Fruit fly (Drosophila melanogaster): ENCODE measurements around the gene oaf.

DNA sequence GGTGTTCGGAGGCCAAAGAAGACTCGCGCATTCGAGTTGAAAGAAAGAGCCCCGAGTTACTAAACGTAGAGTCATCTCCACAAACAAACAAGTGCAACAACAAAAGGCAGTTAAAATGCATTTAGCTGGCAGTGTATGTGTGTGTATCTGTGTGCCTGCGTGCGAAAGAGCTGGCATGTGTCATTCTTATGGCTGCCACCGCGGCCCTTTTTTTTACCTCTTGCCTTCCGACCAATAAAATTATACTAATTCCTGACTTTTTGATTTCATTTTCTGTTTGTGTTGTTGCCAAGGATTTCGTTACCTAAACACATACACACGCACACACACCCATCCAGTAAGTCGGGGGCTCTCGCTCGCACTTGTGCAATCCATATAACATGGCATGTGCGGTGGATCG lies 43.1 kb upstream of the oaf start:
- TF ChIP-seq CG12236 (GFP tag; optimal IDR thresholded peaks at IDR 0.05) (no peak), toy (GFP tag; IDR thresholded peaks at IDR 0.05) (no peak), Adf1 (GFP tag; IDR thresholded peaks at IDR 0.05) (no peak), Hr78 (GFP tag; optimal IDR thresholded peaks at IDR 0.05) (no peak), Hr51 (GFP tag; optimal IDR thresholded peaks at IDR 0.05) (no peak), E2f1 (GFP tag; IDR thresholded peaks at IDR 0.05) (no peak), Side (GFP tag; optimal IDR thresholded peaks at IDR 0.05) (no peak), gcm (GFP tag; optimal IDR thresholded peaks at IDR 0.05) (no peak), ken (GFP tag; IDR thresholded peaks at IDR 0.05) (no peak), CG2875 (GFP tag; optimal IDR thresholded peaks at IDR 0.05) (no peak)
